Worm (Caenorhabditis elegans): Measurements from ENCODE around the gene H01M10.1.

ce11 chrX:2536246-2536772, 44.1 kb downstream of the H01M10.1 start:
- TF ChIP-seq him-1 (tag; optimal IDR thresholded peaks at IDR 0.05) = peak; percentile 47
- no peak for TF ChIP-seq W03F9.2 (tag; optimal IDR thresholded peaks at IDR 0.05)
- TF ChIP-seq dao-5 (tag; optimal IDR thresholded peaks at IDR 0.05) = no peak
